Worm (Caenorhabditis elegans) whole organism, L4 larva: ENCODE measurements around the gene srz-102.

Experiments used
- D1046.2 ChIP-seq: fragments of 200-800 bp; sonication (Bioruptor generic); IDR thresholded peaks from 2 replicates; pipeline ENCODE4 v1.3.6; 2022; ENCODE audit warnings: missing genetic modification characterization, missing compliant biosample characterization
- F10B5.3 ChIP-seq: sonication (generic microtip); optimal IDR thresholded peaks from 2 replicates; lab custom pipeline; 2016; ENCODE audit warnings: mild to moderate bottlenecking, missing genetic modification characterization, missing compliant biosample characterization
- R02D3.7 ChIP-seq: fragments of 150-350 bp; sonication (generic microtip); optimal IDR thresholded peaks from 3 replicates; lab custom pipeline; 2014; ENCODE audit warnings: missing biosample characterization, missing genetic modification characterization
- Y48G9A.11 ChIP-seq: fragments of 200-800 bp; sonication (Bioruptor generic); IDR thresholded peaks from 2 replicates; pipeline ENCODE4 v1.3.6; 2022; ENCODE audit warnings: missing genetic modification reagents, missing genetic modification characterization, missing compliant biosample characterization
- Y5F2A.4 ChIP-seq: fragments of 200-800 bp; sonication (Bioruptor generic); optimal IDR thresholded peaks from 2 replicates; lab custom pipeline; 2018; ENCODE audit warnings: mild to moderate bottlenecking, missing genetic modification characterization, missing compliant biosample characterization
- Y75B8A.6 ChIP-seq: fragments of 200-800 bp; sonication (Bioruptor generic); IDR thresholded peaks from 2 replicates; pipeline ENCODE4 v1.3.6; 2022; ENCODE audit warnings: missing genetic modification reagents, missing genetic modification characterization, missing compliant biosample characterization
- ZK337.2 ChIP-seq: fragments of 200-800 bp; sonication (Bioruptor generic); IDR thresholded peaks from 2 replicates; pipeline ENCODE4 v1.3.6; 2022; ENCODE audit warnings: missing genetic modification reagents, missing genetic modification characterization, missing compliant biosample characterization
- aha-1 ChIP-seq: fragments of 150-350 bp; peaks from one replicate; lab custom pipeline; 2014; ENCODE audit warnings: missing biosample characterization, missing genetic modification characterization
- aly-2 ChIP-seq: sonication (generic microtip); optimal IDR thresholded peaks from 2 replicates; lab custom pipeline; 2018; ENCODE audit warnings: missing biosample characterization, missing genetic modification characterization
- arid-1 ChIP-seq: fragments of 200-800 bp; sonication (Bioruptor generic); conservative IDR thresholded peaks from 2 replicates; pipeline ENCODE4 v1.3.6; 2022; ENCODE audit warnings: missing genetic modification reagents, missing genetic modification characterization, missing compliant biosample characterization
- ceh-44 ChIP-seq: fragments of 200-800 bp; sonication (Bioruptor generic); IDR thresholded peaks from 2 replicates; pipeline ENCODE4 v1.3.6; 2022; ENCODE audit warnings: missing genetic modification reagents, missing genetic modification characterization, missing compliant biosample characterization
- cey-2 ChIP-seq: sonication (generic microtip); optimal IDR thresholded peaks from 3 replicates; lab custom pipeline; 2017; ENCODE audit warnings: missing genetic modification characterization, mild to moderate bottlenecking, missing compliant biosample characterization, antibody characterized with exemption, borderline replicate concordance; ENCODE audit not compliant: insufficient read depth
- ctbp-1 ChIP-seq: fragments of 200-800 bp; sonication (Bioruptor generic); IDR thresholded peaks from 2 replicates; pipeline ENCODE4 v1.3.6; 2022; ENCODE audit warnings: missing genetic modification reagents, missing genetic modification characterization, missing compliant biosample characterization
- daf-12 ChIP-seq: fragments of 150-350 bp; optimal IDR thresholded peaks from 2 replicates; lab custom pipeline; 2014; ENCODE audit warnings: missing biosample characterization, missing genetic modification reagents, missing genetic modification characterization
- daf-16 ChIP-seq, 3 experiments: sonication (generic microtip); optimal IDR thresholded peaks; 2 replicates each; lab custom pipeline; 2016 to 2017; ENCODE audit warnings: missing genetic modification characterization in 3 of 3, missing genetic modification reagents in 3 of 3, mild to moderate bottlenecking in 2 of 3, missing compliant biosample characterization in 2 of 3, missing biosample characterization in 1 of 3, moderate library complexity in 1 of 3
- dmd-8 ChIP-seq: fragments of 200-800 bp; sonication (Bioruptor generic); IDR thresholded peaks from 2 replicates; pipeline ENCODE4 v1.3.6; 2022; ENCODE audit warnings: missing genetic modification characterization, missing compliant biosample characterization
- duxl-1 ChIP-seq: sonication (generic microtip); optimal IDR thresholded peaks from 2 replicates; lab custom pipeline; 2016; ENCODE audit warnings: mild to moderate bottlenecking, missing genetic modification characterization, moderate library complexity, missing compliant biosample characterization; ENCODE audit not compliant: poor library complexity
- dve-1 ChIP-seq: sonication (generic microtip); optimal IDR thresholded peaks from 2 replicates; lab custom pipeline; 2017; ENCODE audit warnings: antibody characterized with exemption, mild to moderate bottlenecking, missing genetic modification characterization, missing compliant biosample characterization; ENCODE audit not compliant: insufficient read depth
- egl-27 ChIP-seq: sonication (generic microtip); optimal IDR thresholded peaks from 3 replicates; lab custom pipeline; 2017; ENCODE audit warnings: missing biosample characterization, missing genetic modification reagents, missing genetic modification characterization
- egl-43 ChIP-seq: fragments of 200-800 bp; sonication (Bioruptor generic); IDR thresholded peaks from 2 replicates; pipeline ENCODE4 v1.3.6; 2022; ENCODE audit warnings: missing genetic modification reagents, missing genetic modification characterization, missing compliant biosample characterization
- fos-1 ChIP-seq: fragments of 150-350 bp; optimal IDR thresholded peaks from 2 replicates; lab custom pipeline; 2014; ENCODE audit warnings: missing biosample characterization, missing genetic modification characterization
- gei-8 ChIP-seq: fragments of 200-800 bp; sonication (Bioruptor generic); optimal IDR thresholded peaks from 2 replicates; lab custom pipeline; 2018; ENCODE audit warnings: mild to moderate bottlenecking, missing genetic modification characterization, missing compliant biosample characterization
- hlh-30 ChIP-seq: sonication (generic microtip); optimal IDR thresholded peaks from 2 replicates; lab custom pipeline; 2017; ENCODE audit warnings: antibody characterized with exemption, mild to moderate bottlenecking, missing genetic modification characterization, missing compliant biosample characterization; ENCODE audit not compliant: insufficient read depth
- lim-7 ChIP-seq: fragments of 200-800 bp; sonication (Bioruptor generic); IDR thresholded peaks from 2 replicates; pipeline ENCODE4 v1.3.6; 2022; ENCODE audit warnings: missing genetic modification characterization, missing compliant biosample characterization
- lin-15B ChIP-seq: fragments of 150-350 bp; sonication (generic microtip); optimal IDR thresholded peaks from 3 replicates; lab custom pipeline; 2014; ENCODE audit warnings: missing biosample characterization, missing genetic modification characterization
- lin-38 ChIP-seq: fragments of 200-800 bp; sonication (Bioruptor generic); IDR thresholded peaks from 2 replicates; pipeline ENCODE4 v1.3.6; 2022; ENCODE audit warnings: missing genetic modification reagents, missing genetic modification characterization, missing compliant biosample characterization
- lir-3 ChIP-seq: sonication (generic microtip); optimal IDR thresholded peaks from 2 replicates; lab custom pipeline; 2016; ENCODE audit warnings: mild to moderate bottlenecking, missing genetic modification characterization, missing compliant biosample characterization
- madf-5 ChIP-seq, 2 experiments: fragments of 200-800 bp; sonication (Bioruptor generic); IDR thresholded peaks; 2 replicates each; pipeline ENCODE4 v1.3.6; 2022; ENCODE audit warnings: missing compliant biosample characterization in 2 of 2, missing genetic modification characterization in 2 of 2
- madf-9 ChIP-seq: fragments of 200-800 bp; sonication (Bioruptor generic); conservative IDR thresholded peaks from 2 replicates; pipeline ENCODE4 v1.3.6; 2022; ENCODE audit warnings: missing genetic modification reagents, missing genetic modification characterization, missing compliant biosample characterization
- mdt-29 ChIP-seq: fragments of 200-800 bp; sonication (Bioruptor generic); IDR thresholded peaks from 2 replicates; pipeline ENCODE4 v1.3.6; 2022; ENCODE audit warnings: missing genetic modification reagents, missing genetic modification characterization, missing compliant biosample characterization
- nhr-10 ChIP-seq: fragments of 150-350 bp; optimal IDR thresholded peaks from 2 replicates; lab custom pipeline; 2014; ENCODE audit warnings: missing biosample characterization, missing genetic modification characterization
- nhr-102 ChIP-seq: sonication (generic microtip); optimal IDR thresholded peaks from 2 replicates; lab custom pipeline; 2016; ENCODE audit warnings: mild to moderate bottlenecking, missing genetic modification characterization, moderate library complexity, missing compliant biosample characterization
- nhr-25 ChIP-seq: sonication (generic microtip); optimal IDR thresholded peaks from 2 replicates; lab custom pipeline; 2017; ENCODE audit warnings: missing genetic modification characterization, mild to moderate bottlenecking, missing compliant biosample characterization, antibody characterized with exemption, moderate library complexity, borderline replicate concordance; ENCODE audit not compliant: insufficient read depth
- nhr-28 ChIP-seq: fragments of 150-350 bp; optimal IDR thresholded peaks from 2 replicates; lab custom pipeline; 2014; ENCODE audit warnings: missing biosample characterization, missing genetic modification characterization
- pha-4 ChIP-seq, 2 experiments: fragments of 150-350 bp in 1 of 2; fragments of 200-800 bp in 1 of 2; sonication (Bioruptor generic) in 1 of 2; IDR thresholded peaks in 1 of 2; optimal IDR thresholded peaks in 1 of 2; 2 replicates each; pipeline versions ENCODE4 v1.3.6 to Lab custom; 2014 to 2022; ENCODE audit warnings: missing genetic modification characterization in 2 of 2, missing genetic modification reagents in 2 of 2, missing biosample characterization in 1 of 2, missing compliant biosample characterization in 1 of 2
- php-3 ChIP-seq: fragments of 200-800 bp; sonication (Bioruptor generic); IDR thresholded peaks from 2 replicates; pipeline ENCODE4 v1.3.6; 2022; ENCODE audit warnings: missing genetic modification reagents, missing genetic modification characterization, missing compliant biosample characterization
- sdz-12 ChIP-seq: fragments of 200-800 bp; sonication (Bioruptor generic); optimal IDR thresholded peaks from 2 replicates; lab custom pipeline; 2018; ENCODE audit warnings: mild to moderate bottlenecking, missing genetic modification characterization, missing compliant biosample characterization
- snpc-1.2 ChIP-seq: fragments of 200-800 bp; sonication (Bioruptor generic); IDR thresholded peaks from 2 replicates; pipeline ENCODE4 v1.3.6; 2022; ENCODE audit warnings: missing genetic modification reagents, missing genetic modification characterization, missing compliant biosample characterization
- snpc-4 ChIP-seq: fragments of 150-350 bp; optimal IDR thresholded peaks from 2 replicates; lab custom pipeline; 2014; ENCODE audit warnings: missing biosample characterization, missing genetic modification characterization
- spr-1 ChIP-seq: sonication (generic microtip); optimal IDR thresholded peaks from 2 replicates; lab custom pipeline; 2016; ENCODE audit warnings: mild to moderate bottlenecking, missing genetic modification characterization, missing compliant biosample characterization
- spr-3 ChIP-seq: fragments of 200-800 bp; sonication (Bioruptor generic); optimal IDR thresholded peaks from 2 replicates; lab custom pipeline; 2018; ENCODE audit warnings: mild to moderate bottlenecking, missing genetic modification characterization, missing compliant biosample characterization
- unc-39 ChIP-seq: sonication (generic microtip); optimal IDR thresholded peaks from 2 replicates; lab custom pipeline; 2017; ENCODE audit warnings: missing biosample characterization, missing genetic modification characterization
- zag-1 ChIP-seq: fragments of 150-350 bp; optimal IDR thresholded peaks from 2 replicates; lab custom pipeline; 2014; ENCODE audit warnings: missing biosample characterization, missing genetic modification characterization
- ztf-11 ChIP-seq: fragments of 150-350 bp; optimal IDR thresholded peaks from 2 replicates; lab custom pipeline; 2014; ENCODE audit warnings: missing biosample characterization, missing genetic modification characterization

Gene srz-102

DNA sequence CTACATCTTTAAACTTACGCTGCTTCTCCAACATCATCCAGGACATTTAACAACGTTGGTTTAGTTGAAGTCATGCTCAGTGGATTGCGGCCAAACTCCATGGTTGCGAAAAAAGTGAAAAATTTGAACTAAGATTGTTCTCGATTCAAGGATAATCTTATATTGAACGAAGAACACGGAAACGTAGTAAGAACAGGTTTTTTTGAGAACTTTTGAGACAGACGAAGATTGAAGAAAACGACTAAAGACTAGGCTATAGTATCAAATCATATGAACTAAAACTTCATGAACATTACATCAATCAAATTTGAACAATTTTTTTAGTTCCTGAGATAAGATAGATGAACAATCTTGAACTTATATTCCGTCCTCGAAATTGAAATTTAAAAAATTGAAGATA, 40.2 kb upstream of the srz-102 start, which contains the start of gene W06G6.10:
W06G6.10 (minus strand) TSS at position 101 of the 400 bp plus-strand sequence.
- TF ChIP-seq ceh-44 (GFP tag; lab: Robert Waterston, UW) (no peak), madf-9 (no peak), lir-3 (no peak), ztf-11 (tag; lab: Kevin White, UChicago) (no peak), egl-27 (no peak), F10B5.3 (no peak), php-3 (GFP tag; lab: Robert Waterston, UW) (no peak), D1046.2 (no peak), R02D3.7 (tag; lab: Kevin White, UChicago) (no peak), dmd-8 (GFP tag; lab: Robert Waterston, UW) (no peak), nhr-25 (tag; lab: Kevin White, UChicago) (no peak), aly-2 (tag; lab: Kevin White, UChicago) (no peak), gei-8 (no peak)

- TF ChIP-seq dve-1 (tag; lab: Kevin White, UChicago) (peak; percentile 11), aly-2 (tag; lab: Kevin White, UChicago) (no peak), aha-1 (no peak), cey-2 (tag; lab: Kevin White, UChicago) (no peak), arid-1 (GFP tag; lab: Robert Waterston, UW) (peak; percentile 49; the same call in 1 of the 2 replicates), ctbp-1 (no peak), fos-1 (no peak), pha-4 (GFP tag; IDR thresholded peaks at IDR 0.05; lab: Robert Waterston, UW) (peak; percentile 46; the same call in 1 of the 2 replicates), pha-4 (tag; optimal IDR thresholded peaks at IDR 0.05; lab: Kevin White, UChicago) (no peak), daf-12 (no peak), ZK337.2 (GFP tag; lab: Robert Waterston, UW) (0 out of 2 replicates have a peak, but pooled peaks have one; percentile 40), lin-15B (tag; lab: Kevin White, UChicago) (no peak), nhr-102 (tag; lab: Kevin White, UChicago) (no peak), hlh-30 (tag; lab: Kevin White, UChicago) (peak; percentile 74), mdt-29 (GFP tag; lab: Robert Waterston, UW) (0 out of 2 replicates have a peak, but pooled peaks have one; percentile 16), unc-39 (tag; lab: Kevin White, UChicago) (no peak), egl-43 (0 out of 2 replicates have a peak, but pooled peaks have one; percentile 23), Y5F2A.4 (GFP tag; lab: Kevin White, UChicago) (no peak), spr-3 (GFP tag; lab: Kevin White, UChicago) (no peak), ceh-44 (GFP tag; lab: Robert Waterston, UW) (no peak), madf-5 (GFP tag; IDR thresholded peaks at IDR 0.05; lab: Robert Waterston, UW) (0 out of 4 replicates have a peak, but pooled peaks have one; percentile 7 to 9), snpc-1.2 (GFP tag; lab: Robert Waterston, UW) (peak; percentile 62), duxl-1 (tag; lab: Kevin White, UChicago) (peak; percentile 40), Y48G9A.11 (0 out of 2 replicates have a peak, but pooled peaks have one; percentile 10), lin-38 (GFP tag; lab: Robert Waterston, UW) (peak; percentile 54), nhr-10 (tag; lab: Kevin White, UChicago) (no peak), snpc-4 (no peak), nhr-28 (tag; lab: Kevin White, UChicago) (no peak), spr-1 (no peak), daf-16 (GFP tag; optimal IDR thresholded peaks at IDR 0.05; lab: Kevin White, UChicago) (peak in 1 of 2 experiments; percentile 63), daf-16 (tag; optimal IDR thresholded peaks at IDR 0.05; lab: Kevin White, UChicago) (peak; percentile 31), sdz-12 (GFP tag; lab: Kevin White, UChicago) (no peak), madf-9 (0 out of 2 replicates have a peak, but pooled peaks have one; percentile 32), lim-7 (GFP tag; lab: Robert Waterston, UW) (peak; percentile 72), Y75B8A.6 (GFP tag; lab: Robert Waterston, UW) (no peak), zag-1 (tag; lab: Kevin White, UChicago) (no peak)
Observed at ce11 chrV:16648317-16649018, 38.9 kb upstream of the srz-102 start, which contains the start of gene W06G6.20. W06G6.20 (minus strand) TSS chrV:16648367.
